Worm (Caenorhabditis elegans): ENCODE measurements around the gene dlc-1.

ce11 chrIII:6471451-6471850 lies 7.9 kb upstream of the dlc-1 start, which contains the start of gene wht-6:
- no peak for TF ChIP-seq Y116A8C.19 (tag; optimal IDR thresholded peaks at IDR 0.05; ENCODE audit: borderline replicate concordance)
- TF ChIP-seq snpc-4 (tag; optimal IDR thresholded peaks at IDR 0.05) = no peak
- TF ChIP-seq ztf-11 (tag; optimal IDR thresholded peaks at IDR 0.05) = no peak
- TF ChIP-seq unc-62 (GFP tag; optimal IDR thresholded peaks at IDR 0.05) = no peak
- TF ChIP-seq lir-3 (tag; optimal IDR thresholded peaks at IDR 0.05; ENCODE audit: poor library complexity) = no peak
- TF ChIP-seq lsy-2 (tag; optimal IDR thresholded peaks at IDR 0.05) = no peak
- no peak for TF ChIP-seq alr-1 (tag; optimal IDR thresholded peaks at IDR 0.05; ENCODE audit: borderline replicate concordance)
- no peak for TF ChIP-seq ztf-4 (tag; optimal IDR thresholded peaks at IDR 0.05)
- no peak for TF ChIP-seq pqm-1 (tag; optimal IDR thresholded peaks at IDR 0.05)
- TF ChIP-seq snu-23 (GFP tag; optimal IDR thresholded peaks at IDR 0.05) = no peak
- no peak for TF ChIP-seq ceh-82 (tag; optimal IDR thresholded peaks at IDR 0.05)
- no peak for TF ChIP-seq jun-1 (tag; optimal IDR thresholded peaks at IDR 0.05)
- no peak for TF ChIP-seq nhr-84 (tag; optimal IDR thresholded peaks at IDR 0.05)
- no peak for TF ChIP-seq fkh-10 (GFP tag; optimal IDR thresholded peaks at IDR 0.05)

Data from whole organism, L1 larva.